Worm (Caenorhabditis elegans): ENCODE measurements around the gene unc-17.

DNA sequence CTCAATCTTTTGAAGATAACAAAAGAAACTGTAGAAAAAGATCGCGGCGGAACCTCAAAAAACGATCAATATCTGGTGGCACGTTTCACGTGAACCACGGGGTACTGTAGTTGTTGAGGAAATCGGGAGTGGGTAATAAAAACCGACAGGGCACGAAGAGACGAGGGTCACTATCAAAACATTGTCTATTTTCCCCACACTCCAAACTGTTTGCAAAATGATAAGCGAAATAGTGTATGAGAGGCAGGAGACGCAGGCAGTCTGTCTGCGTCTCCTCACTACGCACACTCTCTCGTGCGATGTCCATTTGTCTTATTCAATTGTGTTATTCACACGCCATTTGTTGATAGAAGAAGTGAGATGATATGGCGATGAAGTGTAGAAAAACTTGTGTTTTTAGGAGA, 28.9 kb upstream of the unc-17 start:
- TF ChIP-seq unc-130 (tag; optimal IDR thresholded peaks at IDR 0.05) (peak; percentile 79), mab-9 (GFP tag; IDR thresholded peaks at IDR 0.05) (no peak), nhr-11 (tag; optimal IDR thresholded peaks at IDR 0.05) (no peak), elt-3 (tag; optimal IDR thresholded peaks at IDR 0.05) (peak in 5 of 6 experiments; percentile 46 to 94 (median 85)), ztf-11 (tag; optimal IDR thresholded peaks at IDR 0.05) (no peak), nhr-90 (tag; optimal IDR thresholded peaks at IDR 0.05; ENCODE audit: poor library complexity) (peak; percentile 92), ama-1 (optimal IDR thresholded peaks at IDR 0.05) (peak; percentile 47), unc-62 (GFP tag; optimal IDR thresholded peaks at IDR 0.05) (no peak), dpl-1 (GFP tag; optimal IDR thresholded peaks at IDR 0.05) (peak in 1 of 3 experiments; percentile 25), ceh-63 (GFP tag; optimal IDR thresholded peaks at IDR 0.05) (no peak), egl-27 (tag; optimal IDR thresholded peaks at IDR 0.05) (no peak), nhr-76 (tag; optimal IDR thresholded peaks at IDR 0.05) (no peak)
